Fruit fly (Drosophila melanogaster) whole organism, embryonic: ENCODE data around the gene CG13044.

Source experiments
- Atf6 ChIP-seq: fragments of 200-800 bp; sonication (Bioruptor generic); IDR thresholded peaks from 2 replicates; pipeline ENCODE4 v1.3.6; 2022; ENCODE audit warnings: missing biosample characterization, missing genetic modification characterization
- Blimp-1 ChIP-seq: fragments of 200-800 bp; sonication (Bioruptor generic); optimal IDR thresholded peaks from 3 replicates; lab custom pipeline; 2018; ENCODE audit warnings: missing biosample characterization, missing genetic modification characterization, mild to moderate bottlenecking, moderate library complexity, missing genetic modification reagents
- CG10431 ChIP-seq: fragments of 200-800 bp; sonication (Bioruptor generic); optimal IDR thresholded peaks from 3 replicates; lab custom pipeline; 2018; ENCODE audit warnings: missing biosample characterization, mild to moderate bottlenecking, missing genetic modification characterization
- CG11504 ChIP-seq: fragments of 200-800 bp; sonication (Bioruptor generic); optimal IDR thresholded peaks from 3 replicates; lab custom pipeline; 2019; ENCODE audit warnings: missing biosample characterization, mild to moderate bottlenecking, missing genetic modification characterization, moderate library complexity
- CG12942 ChIP-seq: fragments of 200-800 bp; sonication (Bioruptor generic); optimal IDR thresholded peaks from 3 replicates; lab custom pipeline; 2016; ENCODE audit warnings: missing biosample characterization, missing genetic modification characterization
- CG13424 ChIP-seq: fragments of 200-800 bp; sonication (Bioruptor generic); optimal IDR thresholded peaks from 2 replicates; lab custom pipeline; 2019; ENCODE audit warnings: missing biosample characterization, mild to moderate bottlenecking, missing genetic modification characterization, moderate library complexity
- CG14441 ChIP-seq: fragments of 200-800 bp; sonication (Bioruptor generic); IDR thresholded peaks from 2 replicates; pipeline ENCODE4 v1.3.6; 2022; ENCODE audit warnings: missing biosample characterization, missing genetic modification characterization
- CG15269 ChIP-seq: fragments of 200-800 bp; sonication (Bioruptor generic); optimal IDR thresholded peaks from 2 replicates; lab custom pipeline; 2018; ENCODE audit warnings: missing biosample characterization, mild to moderate bottlenecking, missing genetic modification characterization, moderate library complexity
- CG17186 ChIP-seq: fragments of 200-800 bp; sonication (Bioruptor generic); optimal IDR thresholded peaks from 3 replicates; lab custom pipeline; 2017; ENCODE audit warnings: missing biosample characterization, missing genetic modification reagents, missing genetic modification characterization
- CG18764 ChIP-seq: fragments of 200-800 bp; sonication (Bioruptor generic); optimal IDR thresholded peaks from 3 replicates; lab custom pipeline; 2016; ENCODE audit warnings: missing biosample characterization, missing genetic modification characterization
- CG2678 ChIP-seq: fragments of 200-800 bp; sonication (Bioruptor generic); optimal IDR thresholded peaks from 3 replicates; lab custom pipeline; 2019; ENCODE audit warnings: missing biosample characterization, mild to moderate bottlenecking, missing genetic modification characterization, moderate library complexity
- CG2875 ChIP-seq: fragments of 200-800 bp; sonication (Bioruptor generic); optimal IDR thresholded peaks from 2 replicates; lab custom pipeline; 2017; ENCODE audit warnings: missing biosample characterization, mild to moderate bottlenecking, missing genetic modification characterization, missing genetic modification reagents
- CG31441 ChIP-seq: fragments of 200-800 bp; sonication (Bioruptor generic); IDR thresholded peaks from 2 replicates; pipeline ENCODE4 v1.3.6; 2022; ENCODE audit warnings: missing biosample characterization, missing genetic modification characterization
- CG7556 ChIP-seq: fragments of 200-800 bp; sonication (Bioruptor generic); optimal IDR thresholded peaks from 2 replicates; lab custom pipeline; 2017; ENCODE audit warnings: missing biosample characterization, mild to moderate bottlenecking, missing genetic modification characterization
- CG7839 ChIP-seq: fragments of 200-800 bp; sonication (Bioruptor generic); optimal IDR thresholded peaks from 3 replicates; lab custom pipeline; 2018; ENCODE audit warnings: missing biosample characterization, mild to moderate bottlenecking, missing genetic modification characterization, moderate library complexity
- CG8944 ChIP-seq: fragments of 200-800 bp; sonication (Bioruptor generic); optimal IDR thresholded peaks from 3 replicates; lab custom pipeline; 2016; ENCODE audit warnings: missing biosample characterization, missing genetic modification characterization
- CoRest ChIP-seq: fragments of 200-800 bp; sonication (Bioruptor generic); optimal IDR thresholded peaks from 3 replicates; lab custom pipeline; 2018; ENCODE audit warnings: missing biosample characterization, mild to moderate bottlenecking, missing genetic modification characterization, moderate library complexity
- Deaf1 ChIP-seq: fragments of 200-800 bp; optimal IDR thresholded peaks from 3 replicates; lab custom pipeline; 2019; ENCODE audit warnings: missing biosample characterization, mild to moderate bottlenecking, missing genetic modification characterization, moderate library complexity
- Eip74EF ChIP-seq, 2 experiments: fragments of 200-800 bp in 1 of 2; fragments of >200 bp in 1 of 2; sonication (Bioruptor generic) in 1 of 2; optimal IDR thresholded peaks; 2 replicates each; lab custom pipeline; 2017 to 2019; ENCODE audit warnings: missing biosample characterization in 2 of 2, missing genetic modification characterization in 2 of 2, mild to moderate bottlenecking in 1 of 2, moderate library complexity in 1 of 2
- Fer1 ChIP-seq: fragments of 200-800 bp; sonication (Bioruptor generic); optimal IDR thresholded peaks from 2 replicates; lab custom pipeline; 2017; ENCODE audit warnings: missing biosample characterization, mild to moderate bottlenecking, missing genetic modification characterization
- H2.0 ChIP-seq: fragments of 200-800 bp; sonication (Bioruptor generic); IDR thresholded peaks from 2 replicates; pipeline ENCODE4 v1.3.6; 2022; ENCODE audit warnings: missing biosample characterization, missing genetic modification characterization
- Hr51 ChIP-seq, 2 experiments: fragments of 200-800 bp; sonication (Bioruptor generic); optimal IDR thresholded peaks; 2 replicates in 1 of 2; 3 replicates in 1 of 2; lab custom pipeline; 2016 to 2018; ENCODE audit warnings: missing biosample characterization in 2 of 2, missing genetic modification characterization in 2 of 2, mild to moderate bottlenecking in 1 of 2, moderate library complexity in 1 of 2
- Oli ChIP-seq: fragments of 200-800 bp; sonication (Bioruptor generic); optimal IDR thresholded peaks from 2 replicates; lab custom pipeline; 2018; ENCODE audit warnings: missing biosample characterization, mild to moderate bottlenecking, missing genetic modification characterization, moderate library complexity
- PHDP ChIP-seq: fragments of 200-800 bp; sonication (Bioruptor generic); optimal IDR thresholded peaks from 3 replicates; lab custom pipeline; 2018; ENCODE audit warnings: missing biosample characterization, mild to moderate bottlenecking, missing genetic modification characterization, moderate library complexity
- Ptx1 ChIP-seq: fragments of 200-800 bp; sonication (Bioruptor generic); IDR thresholded peaks from 2 replicates; pipeline ENCODE4 v1.3.6; 2022; ENCODE audit warnings: missing biosample characterization, missing genetic modification characterization
- Sox100B ChIP-seq: fragments of 200-800 bp; sonication (Bioruptor generic); optimal IDR thresholded peaks from 3 replicates; lab custom pipeline; 2018; ENCODE audit warnings: missing biosample characterization, mild to moderate bottlenecking, missing genetic modification characterization
- Sox102F ChIP-seq: fragments of 200-800 bp; sonication (Bioruptor generic); optimal IDR thresholded peaks from 2 replicates; lab custom pipeline; 2018; ENCODE audit warnings: missing biosample characterization, mild to moderate bottlenecking, missing genetic modification characterization, moderate library complexity
- chn ChIP-seq: fragments of 200-800 bp; sonication (Bioruptor generic); optimal IDR thresholded peaks from 2 replicates; lab custom pipeline; 2016; ENCODE audit warnings: missing biosample characterization, missing genetic modification characterization
- ci ChIP-seq: fragments of 200-800 bp; sonication (Bioruptor generic); IDR thresholded peaks from 3 replicates; pipeline ENCODE4 v1.3.6; 2022; ENCODE audit warnings: missing biosample characterization, missing genetic modification characterization
- dmrt99B ChIP-seq: fragments of 200-800 bp; sonication (Bioruptor generic); optimal IDR thresholded peaks from 2 replicates; lab custom pipeline; 2018; ENCODE audit warnings: missing biosample characterization, mild to moderate bottlenecking, missing genetic modification characterization, moderate library complexity
- dysf ChIP-seq: fragments of 200-800 bp; sonication (Bioruptor generic); IDR thresholded peaks from 3 replicates; pipeline ENCODE4 v1.3.6; 2022; ENCODE audit warnings: missing biosample characterization, missing genetic modification characterization
- gem ChIP-seq: fragments of 200-800 bp; sonication (Bioruptor generic); optimal IDR thresholded peaks from 2 replicates; lab custom pipeline; 2019; ENCODE audit warnings: missing biosample characterization, mild to moderate bottlenecking, missing genetic modification characterization, moderate library complexity
- gsb-n ChIP-seq: fragments of 200-800 bp; sonication (Bioruptor generic); optimal IDR thresholded peaks from 3 replicates; lab custom pipeline; 2018; ENCODE audit warnings: missing biosample characterization, mild to moderate bottlenecking, missing genetic modification characterization
- hkb ChIP-seq, 2 experiments: fragments of 200-800 bp in 1 of 2; fragments of >200 bp in 1 of 2; sonication (Bioruptor generic) in 1 of 2; IDR thresholded peaks in 1 of 2; optimal IDR thresholded peaks in 1 of 2; 2 replicates each; pipeline versions ENCODE4 v1.3.6 to Lab custom; 2017 to 2022; ENCODE audit warnings: missing biosample characterization in 1 of 2, missing genetic modification characterization in 1 of 2
- nmo ChIP-seq: fragments of 200-800 bp; sonication (Bioruptor generic); optimal IDR thresholded peaks from 2 replicates; lab custom pipeline; 2018; ENCODE audit warnings: missing biosample characterization, mild to moderate bottlenecking, missing genetic modification characterization, moderate library complexity
- oc ChIP-seq: fragments of 200-800 bp; sonication (Bioruptor generic); optimal IDR thresholded peaks from 2 replicates; lab custom pipeline; 2018; ENCODE audit warnings: missing biosample characterization, mild to moderate bottlenecking, missing genetic modification characterization, moderate library complexity
- row ChIP-seq: fragments of 200-800 bp; sonication (Bioruptor generic); IDR thresholded peaks from 3 replicates; pipeline ENCODE4 v1.3.6; 2022; ENCODE audit warnings: missing biosample characterization, missing genetic modification characterization
- tap ChIP-seq: fragments of 200-800 bp; optimal IDR thresholded peaks from 3 replicates; lab custom pipeline; 2019; ENCODE audit warnings: missing biosample characterization, mild to moderate bottlenecking, missing genetic modification characterization, moderate library complexity
- unpg ChIP-seq: fragments of 200-800 bp; sonication (Bioruptor generic); optimal IDR thresholded peaks from 3 replicates; lab custom pipeline; 2018; ENCODE audit warnings: missing biosample characterization, mild to moderate bottlenecking, missing genetic modification characterization, moderate library complexity

Gene CG13044

dm6 chr3L:16305820-16306650 lies 3.1 kb upstream of the CG13044 start, which contains the start of the genes CG13043 and CG13063:
Gene CG13043 (minus strand): TSS chr3L:16305870.
Gene CG13063 (plus strand): TSS chr3L:16306600.
- TF ChIP-seq row (GFP tag; lab: Robert Waterston, UW) (peak; percentile 41; the same call in 1 of the 3 replicates), Sox100B (GFP tag; lab: Kevin White, UChicago) (peak; percentile 32), gem (peak; percentile 59), Fer1 (GFP tag; lab: Kevin White, UChicago) (no peak), oc (tag; lab: Kevin White, UChicago) (peak; percentile 7), Sox102F (GFP tag; lab: Kevin White, UChicago) (peak; percentile 35), CG2875 (no peak), unpg (GFP tag; lab: Kevin White, UChicago) (peak; percentile 42), ci (GFP tag; lab: Robert Waterston, UW) (0 out of 3 replicates have a peak, but pooled peaks have one; percentile 32), Blimp-1 (GFP tag; lab: Kevin White, UChicago) (peak; percentile 27), CoRest (tag; lab: Kevin White, UChicago) (peak; percentile 7), CG8944 (GFP tag; lab: Kevin White, UChicago) (no peak), tap (tag; lab: Kevin White, UChicago) (peak; percentile 22), CG31441 (GFP tag; lab: Robert Waterston, UW) (0 out of 2 replicates have a peak, but pooled peaks have one; percentile 23), hkb (optimal IDR thresholded peaks at IDR 0.05; lab: Kevin White, UChicago) (no peak), hkb (GFP tag; IDR thresholded peaks at IDR 0.05; lab: Robert Waterston, UW) (0 out of 2 replicates have a peak, but pooled peaks have one; percentile 25), PHDP (tag; lab: Kevin White, UChicago) (peak; percentile 3), CG2678 (tag; lab: Kevin White, UChicago) (peak; percentile 42), CG17186 (no peak), nmo (GFP tag; lab: Kevin White, UChicago) (peak; percentile 10), dysf (0 out of 3 replicates have a peak, but pooled peaks have one; percentile 31), CG7556 (GFP tag; lab: Kevin White, UChicago) (peak; percentile 11), dmrt99B (tag; lab: Kevin White, UChicago) (peak; percentile 2), chn (GFP tag; lab: Kevin White, UChicago) (no peak), Eip74EF (GFP tag; optimal IDR thresholded peaks at IDR 0.05; lab: Kevin White, UChicago) (peak in 1 of 2 experiments; percentile 5), Ptx1 (peak; percentile 35; the same call in 1 of the 2 replicates), CG18764 (GFP tag; lab: Kevin White, UChicago) (no peak), CG14441 (GFP tag; lab: Robert Waterston, UW) (0 out of 2 replicates have a peak, but pooled peaks have one; percentile 27), CG11504 (tag; lab: Kevin White, UChicago) (peak; percentile 59), gsb-n (tag; lab: Kevin White, UChicago) (peak; percentile 58), CG10431 (GFP tag; lab: Kevin White, UChicago) (no peak), Atf6 (peak; percentile 15; the same call in 1 of the 2 replicates), Hr51 (GFP tag; optimal IDR thresholded peaks at IDR 0.05; lab: Kevin White, UChicago) (peak in 1 of 2 experiments; percentile 37), CG7839 (peak; percentile 26), CG15269 (tag; lab: Kevin White, UChicago) (peak; percentile 41), CG13424 (tag; lab: Kevin White, UChicago) (peak; percentile 34), Oli (tag; lab: Kevin White, UChicago) (peak; percentile 22), CG12942 (GFP tag; lab: Kevin White, UChicago) (no peak), Deaf1 (tag; lab: Kevin White, UChicago) (peak; percentile 18), H2.0 (GFP tag; lab: Robert Waterston, UW) (0 out of 2 replicates have a peak, but pooled peaks have one; percentile 17)
